Worm (Caenorhabditis elegans) whole organism, mixed stage, embryonic: Measurements from ENCODE around the gene E02A10.4.

ENCODE experiments used
- M03D4.4 ChIP-seq: sonication (generic microtip); optimal IDR thresholded peaks from 2 replicates; lab custom pipeline; 2017; ENCODE audit warnings: mild to moderate bottlenecking, missing genetic modification characterization, missing compliant biosample characterization
- bed-3 ChIP-seq: fragments of 200-800 bp; sonication (Bioruptor generic); optimal IDR thresholded peaks from 3 replicates; lab custom pipeline; 2018; ENCODE audit warnings: mild to moderate bottlenecking, missing genetic modification characterization, moderate library complexity, missing compliant biosample characterization
- blmp-1 ChIP-seq: fragments of 150-350 bp; optimal IDR thresholded peaks from 2 replicates; lab custom pipeline; 2014; ENCODE audit warnings: missing biosample characterization, missing genetic modification characterization
- ceh-39 ChIP-seq: fragments of 150-350 bp; optimal IDR thresholded peaks from 2 replicates; lab custom pipeline; 2014; ENCODE audit warnings: missing biosample characterization, missing genetic modification characterization
- ceh-43 ChIP-seq: fragments of 200-800 bp; sonication (Bioruptor generic); optimal IDR thresholded peaks from 2 replicates; lab custom pipeline; 2018; ENCODE audit warnings: mild to moderate bottlenecking, missing genetic modification characterization, moderate library complexity, missing compliant biosample characterization
- ceh-83 ChIP-seq: fragments of 200-800 bp; sonication (Bioruptor generic); optimal IDR thresholded peaks from 2 replicates; lab custom pipeline; 2018; ENCODE audit warnings: mild to moderate bottlenecking, missing genetic modification characterization, missing compliant biosample characterization
- ces-1 ChIP-seq: fragments of 150-350 bp; optimal IDR thresholded peaks from 2 replicates; lab custom pipeline; 2014; ENCODE audit warnings: missing biosample characterization, missing genetic modification reagents, missing genetic modification characterization
- cnd-1 ChIP-seq: fragments of 200-800 bp; sonication (Bioruptor generic); optimal IDR thresholded peaks from 2 replicates; lab custom pipeline; 2018; ENCODE audit warnings: mild to moderate bottlenecking, missing genetic modification characterization, missing compliant biosample characterization
- drap-1 ChIP-seq: fragments of 200-800 bp; sonication (Bioruptor generic); optimal IDR thresholded peaks from 3 replicates; lab custom pipeline; 2018; ENCODE audit warnings: mild to moderate bottlenecking, missing genetic modification characterization, missing compliant biosample characterization
- elt-1 ChIP-seq: sonication (generic microtip); optimal IDR thresholded peaks from 2 replicates; lab custom pipeline; 2017; ENCODE audit warnings: missing genetic modification characterization, mild to moderate bottlenecking, missing compliant biosample characterization, antibody characterized with exemption, moderate library complexity, borderline replicate concordance; ENCODE audit not compliant: insufficient read depth
- flh-1 ChIP-seq: fragments of 200-800 bp; sonication (Bioruptor generic); optimal IDR thresholded peaks from 2 replicates; lab custom pipeline; 2018; ENCODE audit warnings: mild to moderate bottlenecking, missing genetic modification characterization, moderate library complexity, missing compliant biosample characterization
- ham-2 ChIP-seq: fragments of 200-800 bp; sonication (Bioruptor generic); optimal IDR thresholded peaks from 2 replicates; lab custom pipeline; 2018; ENCODE audit warnings: mild to moderate bottlenecking, missing genetic modification characterization, missing compliant biosample characterization
- hlh-1 ChIP-seq: fragments of 150-350 bp; optimal IDR thresholded peaks from 2 replicates; lab custom pipeline; 2014; ENCODE audit warnings: missing biosample characterization, missing genetic modification reagents, missing genetic modification characterization
- lin-13 ChIP-seq: fragments of 150-350 bp; optimal IDR thresholded peaks from 2 replicates; lab custom pipeline; 2014; ENCODE audit warnings: missing biosample characterization, missing genetic modification characterization
- lin-32 ChIP-seq: fragments of 200-800 bp; sonication (Bioruptor generic); optimal IDR thresholded peaks from 2 replicates; lab custom pipeline; 2018; ENCODE audit warnings: mild to moderate bottlenecking, missing genetic modification characterization, missing compliant biosample characterization
- mab-5 ChIP-seq: fragments of 150-350 bp; optimal IDR thresholded peaks from 2 replicates; lab custom pipeline; 2014; ENCODE audit warnings: missing biosample characterization, missing genetic modification characterization
- mep-1 ChIP-seq: fragments of 150-350 bp; optimal IDR thresholded peaks from 2 replicates; lab custom pipeline; 2017; ENCODE audit warnings: missing biosample characterization, missing genetic modification reagents, missing genetic modification characterization, inconsistent platforms
- mls-2 ChIP-seq: sonication (generic microtip); optimal IDR thresholded peaks from 2 replicates; lab custom pipeline; 2016; ENCODE audit warnings: mild to moderate bottlenecking, missing genetic modification characterization, moderate library complexity, missing compliant biosample characterization
- nhr-12 ChIP-seq: fragments of 150-350 bp; optimal IDR thresholded peaks from 2 replicates; lab custom pipeline; 2014; ENCODE audit warnings: missing biosample characterization, missing genetic modification characterization
- nhr-2 ChIP-seq: fragments of 150-350 bp; optimal IDR thresholded peaks from 2 replicates; lab custom pipeline; 2014; ENCODE audit warnings: missing biosample characterization, missing genetic modification characterization
- nhr-237 ChIP-seq: fragments of 150-350 bp; optimal IDR thresholded peaks from 2 replicates; lab custom pipeline; 2014; ENCODE audit warnings: missing biosample characterization, missing genetic modification characterization
- nhr-28 ChIP-seq: fragments of 150-350 bp; optimal IDR thresholded peaks from 2 replicates; lab custom pipeline; 2014; ENCODE audit warnings: missing biosample characterization, missing genetic modification characterization
- nhr-76 ChIP-seq: sonication (generic microtip); optimal IDR thresholded peaks from 2 replicates; lab custom pipeline; 2017; ENCODE audit warnings: missing biosample characterization, missing genetic modification characterization
- sem-2 ChIP-seq: fragments of 200-800 bp; sonication (Bioruptor generic); optimal IDR thresholded peaks from 2 replicates; lab custom pipeline; 2018; ENCODE audit warnings: mild to moderate bottlenecking, missing genetic modification characterization, missing compliant biosample characterization
- snpc-4 ChIP-seq: fragments of 150-350 bp; optimal IDR thresholded peaks from 2 replicates; lab custom pipeline; 2014; ENCODE audit warnings: missing biosample characterization, missing genetic modification characterization
- sptf-1 ChIP-seq: sonication (generic microtip); optimal IDR thresholded peaks from 2 replicates; lab custom pipeline; 2017; ENCODE audit warnings: mild to moderate bottlenecking, missing genetic modification characterization, moderate library complexity, missing compliant biosample characterization
- tbx-8 ChIP-seq: fragments of 200-800 bp; sonication (Bioruptor generic); optimal IDR thresholded peaks from 2 replicates; lab custom pipeline; 2018; ENCODE audit warnings: mild to moderate bottlenecking, missing genetic modification characterization, moderate library complexity, missing compliant biosample characterization
- unc-120 ChIP-seq: sonication (generic microtip); optimal IDR thresholded peaks from 2 replicates; lab custom pipeline; 2017; ENCODE audit warnings: missing genetic modification characterization, missing compliant biosample characterization; ENCODE audit not compliant: poor library complexity, severe bottlenecking
- unc-39 ChIP-seq: fragments of 150-350 bp; optimal IDR thresholded peaks from 2 replicates; lab custom pipeline; 2014; ENCODE audit warnings: missing biosample characterization, missing genetic modification characterization
- unc-62 ChIP-seq: fragments of 150-350 bp; optimal IDR thresholded peaks from 2 replicates; lab custom pipeline; 2014; ENCODE audit warnings: missing biosample characterization, missing genetic modification reagents, missing genetic modification characterization
- zip-8 ChIP-seq: fragments of 150-350 bp; optimal IDR thresholded peaks from 2 replicates; lab custom pipeline; 2014; ENCODE audit warnings: missing biosample characterization, missing genetic modification characterization
- ztf-11 ChIP-seq: fragments of 150-350 bp; optimal IDR thresholded peaks from 2 replicates; lab custom pipeline; 2014; ENCODE audit warnings: missing biosample characterization, missing genetic modification characterization

Gene E02A10.4

DNA sequence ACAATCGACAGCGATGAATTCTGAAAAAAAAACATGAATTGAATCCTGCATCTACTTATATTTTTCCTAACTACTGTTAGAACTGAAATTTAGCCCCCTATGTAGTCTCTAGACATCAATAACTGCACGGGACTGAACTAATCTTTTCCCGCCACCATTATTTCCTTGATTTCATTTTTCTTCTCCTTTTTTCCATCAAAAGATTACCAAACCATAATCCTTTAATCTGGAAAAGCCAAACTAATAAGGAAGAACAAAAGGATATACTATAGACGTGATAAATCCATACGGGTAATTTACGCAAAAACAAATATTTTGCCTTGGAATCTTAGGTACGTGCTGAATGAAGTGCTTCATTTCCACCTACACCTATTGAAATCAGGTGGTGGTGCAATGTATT is 438 bp downstream of the E02A10.4 start:
- TF ChIP-seq blmp-1 (no peak), lin-32 (GFP tag; lab: Kevin White, UChicago) (no peak), bed-3 (GFP tag; lab: Kevin White, UChicago) (no peak), mab-5 (tag; lab: Kevin White, UChicago) (no peak), snpc-4 (tag; lab: Kevin White, UChicago) (no peak), nhr-76 (tag; lab: Kevin White, UChicago) (no peak), drap-1 (GFP tag; lab: Kevin White, UChicago) (no peak), tbx-8 (GFP tag; lab: Kevin White, UChicago) (no peak), ham-2 (no peak), sem-2 (GFP tag; lab: Kevin White, UChicago) (no peak), cnd-1 (tag; lab: Kevin White, UChicago) (no peak), ztf-11 (tag; lab: Kevin White, UChicago) (no peak), unc-120 (tag; lab: Kevin White, UChicago) (no peak), M03D4.4 (tag; lab: Kevin White, UChicago) (no peak), hlh-1 (tag; lab: Kevin White, UChicago) (no peak), ceh-43 (GFP tag; lab: Kevin White, UChicago) (no peak)
- TF ChIP-seq, all 35 proteins: peak for 0

DNA sequence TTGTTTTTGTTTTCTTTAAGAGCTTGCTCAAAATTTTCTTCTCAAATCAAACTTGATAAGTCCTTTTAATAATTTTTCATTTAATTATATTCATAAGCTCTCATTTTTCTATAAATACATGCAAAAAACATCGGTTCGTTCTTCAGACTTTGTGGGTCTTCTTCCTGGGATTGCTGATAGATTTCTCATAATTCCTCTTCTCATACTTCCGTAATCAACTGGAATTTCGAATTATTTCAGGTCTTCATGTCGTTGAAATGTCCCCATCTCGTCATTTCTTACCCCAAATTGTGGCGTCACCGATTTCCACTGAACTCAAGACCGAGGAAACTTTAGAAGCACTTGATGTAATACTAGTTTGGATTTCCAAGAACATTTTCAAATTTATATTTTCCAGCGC is 2.8 kb downstream of the E02A10.4 start:
- TF ChIP-seq nhr-76 (tag; lab: Kevin White, UChicago) (no peak), ceh-43 (GFP tag; lab: Kevin White, UChicago) (no peak), flh-1 (GFP tag; lab: Kevin White, UChicago) (no peak), ces-1 (GFP tag; lab: Kevin White, UChicago) (no peak), hlh-1 (tag; lab: Kevin White, UChicago) (no peak), ceh-83 (no peak), mls-2 (tag; lab: Kevin White, UChicago) (no peak), zip-8 (no peak), nhr-2 (tag; lab: Kevin White, UChicago) (no peak), unc-39 (tag; lab: Kevin White, UChicago) (no peak), blmp-1 (no peak), lin-13 (tag; lab: Kevin White, UChicago) (no peak), nhr-12 (tag; lab: Kevin White, UChicago) (no peak), lin-32 (GFP tag; lab: Kevin White, UChicago) (no peak), ceh-39 (no peak)

DNA sequence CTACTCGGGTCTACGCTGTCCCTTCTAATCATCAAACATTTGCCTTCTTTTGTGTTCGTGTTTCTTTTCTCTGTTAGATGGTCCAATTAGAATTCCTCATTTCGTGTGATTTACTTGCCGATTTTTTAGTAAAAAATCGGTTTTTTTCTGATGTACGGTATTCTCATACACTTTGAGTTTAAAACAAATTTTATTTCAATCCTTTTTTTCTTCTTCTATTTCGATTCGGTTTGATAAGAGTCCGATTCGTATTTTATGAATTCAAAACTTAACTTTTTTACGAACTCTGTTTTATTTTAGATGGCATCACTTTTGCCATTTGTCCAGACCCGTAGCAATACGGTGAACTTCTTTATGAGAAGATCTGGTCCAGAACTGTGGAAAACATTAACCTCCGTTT is 4.6 kb downstream of the E02A10.4 start, which contains the start of gene mrps-5:
Gene mrps-5 (plus strand): TSS at position 301 of the 400 bp plus-strand sequence.
- no peak for TF ChIP-seq nhr-76 (tag; lab: Kevin White, UChicago)
- TF ChIP-seq hlh-1 (tag; lab: Kevin White, UChicago), result no peak
- TF ChIP-seq drap-1 (GFP tag; lab: Kevin White, UChicago), result no peak
- no peak for TF ChIP-seq sptf-1 (tag; lab: Kevin White, UChicago)
- TF ChIP-seq flh-1 (GFP tag; lab: Kevin White, UChicago), result no peak
- TF ChIP-seq ham-2, result no peak
- no peak for TF ChIP-seq lin-32 (GFP tag; lab: Kevin White, UChicago)
- TF ChIP-seq cnd-1 (tag; lab: Kevin White, UChicago), result no peak
- TF ChIP-seq ceh-39, result no peak
- no peak for TF ChIP-seq M03D4.4 (tag; lab: Kevin White, UChicago)
- TF ChIP-seq ceh-83, result no peak
- TF ChIP-seq elt-1 (tag; lab: Kevin White, UChicago), result no peak
- TF ChIP-seq unc-120 (tag; lab: Kevin White, UChicago), result no peak
- no peak for TF ChIP-seq ceh-43 (GFP tag; lab: Kevin White, UChicago)
- no peak for TF ChIP-seq snpc-4 (tag; lab: Kevin White, UChicago)
- TF ChIP-seq bed-3 (GFP tag; lab: Kevin White, UChicago), result no peak
- TF ChIP-seq nhr-28 (tag; lab: Kevin White, UChicago), result no peak
- TF ChIP-seq mep-1 (tag; lab: Kevin White, UChicago), result no peak
- TF ChIP-seq unc-62 (GFP tag; lab: Kevin White, UChicago), result no peak

DNA sequence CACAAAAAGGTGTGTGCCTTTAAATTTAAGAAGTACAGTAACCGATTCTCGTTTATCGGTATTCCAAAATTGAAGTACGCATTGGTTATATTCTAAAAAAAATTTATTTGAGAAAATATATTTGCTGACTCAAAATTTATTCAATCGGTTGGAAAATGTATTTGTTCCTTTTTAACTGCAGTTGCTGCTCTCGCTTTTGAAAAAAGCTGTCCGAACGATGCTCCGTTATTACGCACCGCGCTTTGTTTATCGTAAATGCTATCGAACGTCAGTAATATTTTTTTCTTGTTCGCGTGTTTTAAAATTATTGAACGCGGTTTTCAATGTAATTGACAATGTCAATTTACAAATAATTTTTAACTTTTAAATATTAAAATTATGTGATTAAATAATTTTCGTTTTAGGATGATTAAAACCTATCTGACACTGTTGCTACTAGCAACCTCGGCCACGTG is 7.4 kb downstream of the E02A10.4 start, which contains the start of gene sel-1:
Gene sel-1 (plus strand): TSS at position 405 of the 455 bp plus-strand sequence.
- TF ChIP-seq ham-2 (no peak), nhr-237 (tag; lab: Kevin White, UChicago) (no peak), bed-3 (GFP tag; lab: Kevin White, UChicago) (no peak), drap-1 (GFP tag; lab: Kevin White, UChicago) (no peak), cnd-1 (tag; lab: Kevin White, UChicago) (no peak), M03D4.4 (tag; lab: Kevin White, UChicago) (no peak), tbx-8 (GFP tag; lab: Kevin White, UChicago) (no peak), ceh-43 (GFP tag; lab: Kevin White, UChicago) (no peak), snpc-4 (tag; lab: Kevin White, UChicago) (no peak), lin-13 (tag; lab: Kevin White, UChicago) (no peak)
